Worm (Caenorhabditis elegans) whole organism, early embryonic: Measurements from ENCODE around the gene F16B4.7.

ENCODE experiments used
- B0310.2 ChIP-seq: sonication (generic microtip); optimal IDR thresholded peaks from 2 replicates; lab custom pipeline; 2016; ENCODE audit warnings: mild to moderate bottlenecking, missing genetic modification characterization, missing compliant biosample characterization
- F13C5.2 ChIP-seq: sonication (generic microtip); optimal IDR thresholded peaks from 2 replicates; lab custom pipeline; 2017; ENCODE audit warnings: mild to moderate bottlenecking, missing genetic modification characterization, inconsistent platforms, missing compliant biosample characterization
- aly-1 ChIP-seq: sonication (generic microtip); optimal IDR thresholded peaks from 2 replicates; lab custom pipeline; 2016; ENCODE audit warnings: missing genetic modification characterization, missing compliant biosample characterization
- ama-1 ChIP-seq: fragments of 150-350 bp; optimal IDR thresholded peaks from 2 replicates; lab custom pipeline; 2014
- ceh-13 ChIP-seq: fragments of 200-800 bp; sonication (Bioruptor generic); optimal IDR thresholded peaks from 2 replicates; lab custom pipeline; 2018; ENCODE audit warnings: mild to moderate bottlenecking, missing genetic modification characterization, missing compliant biosample characterization
- ceh-36 ChIP-seq: sonication (generic microtip); optimal IDR thresholded peaks from 2 replicates; lab custom pipeline; 2016; ENCODE audit warnings: missing genetic modification characterization, inconsistent platforms, missing compliant biosample characterization
- ets-7 ChIP-seq: sonication (generic microtip); optimal IDR thresholded peaks from 2 replicates; lab custom pipeline; 2016; ENCODE audit warnings: missing genotype, missing genetic modification characterization, missing compliant biosample characterization
- flt-1 ChIP-seq: fragments of 200-800 bp; sonication (Bioruptor generic); IDR thresholded peaks from 2 replicates; pipeline ENCODE4 v1.3.6; 2022; ENCODE audit warnings: missing genetic modification characterization, missing compliant biosample characterization
- hmbx-1 ChIP-seq: sonication (generic microtip); optimal IDR thresholded peaks from 2 replicates; lab custom pipeline; 2016; ENCODE audit warnings: mild to moderate bottlenecking, missing genetic modification characterization, missing compliant biosample characterization
- hmg-4 ChIP-seq: fragments of 200-800 bp; sonication (Bioruptor generic); optimal IDR thresholded peaks from 2 replicates; lab custom pipeline; 2018; ENCODE audit warnings: mild to moderate bottlenecking, missing genetic modification characterization, missing compliant biosample characterization
- hnd-1 ChIP-seq: sonication (generic microtip); optimal IDR thresholded peaks from 2 replicates; lab custom pipeline; 2016; ENCODE audit warnings: missing genetic modification characterization, missing compliant biosample characterization
- pes-1 ChIP-seq: fragments of 200-800 bp; sonication (Bioruptor generic); IDR thresholded peaks from 2 replicates; pipeline ENCODE4 v1.3.6; 2022; ENCODE audit warnings: missing genetic modification reagents, missing genetic modification characterization, missing compliant biosample characterization
- scrt-1 ChIP-seq: fragments of 200-800 bp; sonication (Bioruptor generic); IDR thresholded peaks from 2 replicates; pipeline ENCODE4 v1.3.6; 2022; ENCODE audit warnings: missing genetic modification characterization, missing compliant biosample characterization
- sea-1 ChIP-seq: fragments of 200-800 bp; sonication (Bioruptor generic); conservative IDR thresholded peaks from 2 replicates; pipeline ENCODE4 v1.3.6; 2022; ENCODE audit warnings: missing genetic modification characterization, missing compliant biosample characterization
- tbx-11 ChIP-seq: fragments of 200-800 bp; sonication (Bioruptor generic); IDR thresholded peaks from 2 replicates; pipeline ENCODE4 v1.3.6; 2022; ENCODE audit warnings: missing genetic modification characterization, missing compliant biosample characterization
- tbx-37 ChIP-seq: fragments of 200-800 bp; sonication (Bioruptor generic); conservative IDR thresholded peaks from 2 replicates; pipeline ENCODE4 v1.3.6; 2022; ENCODE audit warnings: missing genetic modification reagents, missing genetic modification characterization, missing compliant biosample characterization
- tra-4 ChIP-seq: sonication (generic microtip); optimal IDR thresholded peaks from 2 replicates; lab custom pipeline; 2017; ENCODE audit warnings: missing genetic modification characterization, missing compliant biosample characterization

The F16B4.7 gene

DNA sequence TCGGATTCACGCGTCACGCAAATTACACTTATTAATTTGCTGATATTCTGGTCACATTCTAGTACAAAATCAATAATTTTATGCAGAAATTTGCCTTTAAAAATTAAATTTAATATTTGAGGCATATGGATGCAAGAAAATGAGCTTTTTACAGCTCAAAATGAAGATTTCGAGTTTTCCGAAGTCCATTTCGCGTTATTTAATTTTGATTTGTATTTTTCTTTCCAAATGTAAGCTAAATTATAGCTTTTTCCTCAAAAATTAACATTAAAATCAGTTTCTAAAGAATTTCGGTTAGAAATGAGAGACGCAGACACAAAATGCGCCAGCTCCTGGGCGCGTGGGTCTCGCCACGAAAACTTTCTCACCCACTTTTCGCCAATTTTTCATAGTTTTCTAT lies 1.4 kb downstream of the F16B4.7 start, which contains the start of gene F16B4.6:
F16B4.6 (plus strand) TSS at position 301 of the 400 bp plus-strand sequence.
- TF ChIP-seq ceh-13 (GFP tag; lab: Kevin White, UChicago) (no peak), tbx-37 (GFP tag; lab: Robert Waterston, UW) (no peak), flt-1 (GFP tag; lab: Robert Waterston, UW) (no peak), tbx-11 (GFP tag; lab: Robert Waterston, UW) (no peak), ceh-36 (no peak), ama-1 (lab: Kevin White, UChicago) (no peak), hmg-4 (GFP tag; lab: Kevin White, UChicago) (no peak), hnd-1 (tag; lab: Kevin White, UChicago) (no peak), ets-7 (tag; lab: Kevin White, UChicago) (no peak), F13C5.2 (tag; lab: Kevin White, UChicago) (no peak), sea-1 (no peak)

ce11 chrV:1588128-1588527 lies 2.6 kb downstream of the F16B4.7 start, which contains the start of gene F16B4.5:
TSS of gene F16B4.5 (plus strand) at chrV:1588428.
- TF ChIP-seq aly-1 (tag; lab: Kevin White, UChicago) = no peak
- no peak for TF ChIP-seq tbx-37 (GFP tag; lab: Robert Waterston, UW)
- no peak for TF ChIP-seq scrt-1 (GFP tag; lab: Robert Waterston, UW)

DNA sequence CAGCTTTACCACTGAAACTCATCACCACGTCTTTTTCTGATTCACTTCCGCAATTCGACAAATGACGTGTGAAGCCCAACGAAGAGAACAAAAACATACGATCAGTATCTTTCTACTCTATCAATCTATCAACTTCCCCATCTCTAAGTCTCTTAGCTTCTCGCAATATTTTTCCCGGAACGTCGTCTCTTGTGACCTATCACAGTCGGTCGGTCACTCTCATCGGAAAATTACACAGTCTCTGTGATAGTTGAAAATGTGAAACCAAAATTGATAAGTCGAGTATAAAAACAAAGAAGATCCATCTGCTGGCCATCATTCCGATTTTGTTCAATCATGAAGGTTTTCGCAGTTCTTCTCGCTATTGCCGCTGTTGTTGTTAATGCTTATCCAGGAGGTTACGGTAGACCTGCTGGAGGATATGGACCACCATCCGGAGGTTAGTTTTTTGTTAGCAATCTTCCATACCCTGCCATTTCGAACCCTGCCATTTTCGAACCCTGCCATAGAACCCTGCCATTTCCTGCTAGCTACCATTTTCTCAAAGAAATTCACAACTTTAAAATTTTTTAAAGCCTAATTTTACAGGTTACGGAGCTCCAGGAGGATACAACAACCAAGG lies 8.4 kb downstream of the F16B4.7 start, which contains the start of gene F16B4.4:
F16B4.4 (plus strand) TSS at position 221 of the 622 bp plus-strand sequence.
- TF ChIP-seq hnd-1 (tag; lab: Kevin White, UChicago) (no peak), ets-7 (tag; lab: Kevin White, UChicago) (no peak), hmg-4 (GFP tag; lab: Kevin White, UChicago) (no peak), ceh-36 (no peak), aly-1 (tag; lab: Kevin White, UChicago) (no peak), tbx-11 (GFP tag; lab: Robert Waterston, UW) (no peak), tra-4 (no peak), ama-1 (lab: Kevin White, UChicago) (no peak), B0310.2 (tag; lab: Kevin White, UChicago) (no peak), hmbx-1 (no peak), tbx-37 (GFP tag; lab: Robert Waterston, UW) (no peak), pes-1 (no peak), sea-1 (no peak), scrt-1 (GFP tag; lab: Robert Waterston, UW) (no peak), F13C5.2 (tag; lab: Kevin White, UChicago) (no peak), flt-1 (GFP tag; lab: Robert Waterston, UW) (no peak), ceh-13 (GFP tag; lab: Kevin White, UChicago) (no peak)

ce11 chrV:1594554-1595092 lies 9.1 kb downstream of the F16B4.7 start:
- TF ChIP-seq ceh-13 (GFP tag; lab: Kevin White, UChicago) = no peak
- TF ChIP-seq flt-1 (GFP tag; lab: Robert Waterston, UW) = no peak

DNA sequence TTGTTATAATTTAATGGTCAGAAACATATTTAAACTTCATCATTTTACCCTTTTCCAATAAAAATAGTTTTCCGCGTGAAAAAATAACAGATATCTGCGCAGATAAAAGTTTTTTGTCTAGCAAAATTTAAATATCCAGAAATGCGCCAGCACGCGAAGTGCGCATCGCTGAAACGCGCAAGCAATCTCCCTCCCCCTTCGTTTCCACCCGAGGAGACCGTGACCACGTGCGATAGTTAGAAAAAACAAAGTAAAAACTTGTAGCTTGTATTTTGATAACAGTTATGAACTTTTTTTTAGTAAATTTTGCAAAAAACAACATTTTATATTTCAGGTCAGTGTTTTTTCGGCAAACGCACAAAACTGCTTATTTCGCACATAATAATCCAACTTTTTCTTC lies 13.6 kb downstream of the F16B4.7 start:
- TF ChIP-seq pes-1 (peak; percentile 66), sea-1 (peak; percentile 63; the same call in 1 of the 2 replicates)

- TF ChIP-seq hmg-4 (GFP tag; lab: Kevin White, UChicago) (no peak), ceh-13 (GFP tag; lab: Kevin White, UChicago) (no peak), F13C5.2 (tag; lab: Kevin White, UChicago) (no peak), B0310.2 (tag; lab: Kevin White, UChicago) (no peak), hmbx-1 (no peak), ama-1 (lab: Kevin White, UChicago) (no peak), ets-7 (tag; lab: Kevin White, UChicago) (no peak), flt-1 (GFP tag; lab: Robert Waterston, UW) (no peak), hnd-1 (tag; lab: Kevin White, UChicago) (no peak), pes-1 (no peak), tbx-37 (GFP tag; lab: Robert Waterston, UW) (no peak), tbx-11 (GFP tag; lab: Robert Waterston, UW) (no peak), sea-1 (no peak), scrt-1 (GFP tag; lab: Robert Waterston, UW) (no peak), aly-1 (tag; lab: Kevin White, UChicago) (no peak), tra-4 (no peak), ceh-36 (no peak)
Measured at ce11 chrV:1600561-1601088, 15.1 kb downstream of the F16B4.7 start, which contains the start of gene F16B4.2. TSS of gene F16B4.2 (plus strand) at chrV:1601038.

- TF ChIP-seq tra-4 (no peak), hmbx-1 (no peak), flt-1 (GFP tag; lab: Robert Waterston, UW) (no peak), ets-7 (tag; lab: Kevin White, UChicago) (no peak), ceh-36 (no peak), hmg-4 (GFP tag; lab: Kevin White, UChicago) (no peak), B0310.2 (tag; lab: Kevin White, UChicago) (no peak), tbx-37 (GFP tag; lab: Robert Waterston, UW) (no peak), sea-1 (no peak), F13C5.2 (tag; lab: Kevin White, UChicago) (no peak), ceh-13 (GFP tag; lab: Kevin White, UChicago) (no peak), aly-1 (tag; lab: Kevin White, UChicago) (no peak), pes-1 (no peak), ama-1 (lab: Kevin White, UChicago) (no peak), scrt-1 (GFP tag; lab: Robert Waterston, UW) (no peak), tbx-11 (GFP tag; lab: Robert Waterston, UW) (no peak)
Measured at ce11 chrV:1607790-1608189, 22.3 kb downstream of the F16B4.7 start, which contains the start of gene nhr-178. TSS of gene nhr-178 (minus strand) at chrV:1607953.
